Worm (Caenorhabditis elegans): Measurements from ENCODE around the gene jmjd-5.

jmjd-5 gene

ce11 chrV:11148971-11149370 is 21.7 kb downstream of the jmjd-5 start:
- TF ChIP-seq rcor-1 (GFP tag; IDR thresholded peaks at IDR 0.05) (no peak), ztf-25 (GFP tag; IDR thresholded peaks at IDR 0.05) (no peak), dpl-1 (GFP tag; optimal IDR thresholded peaks at IDR 0.05) (no peak), C06A6.2 (GFP tag; conservative IDR thresholded peaks at IDR 0.05) (no peak), lin-26 (GFP tag; IDR thresholded peaks at IDR 0.05) (no peak), lin-54 (GFP tag; optimal IDR thresholded peaks at IDR 0.05) (no peak), pbrm-1 (GFP tag; IDR thresholded peaks at IDR 0.05) (no peak), F55B11.4 (tag; optimal IDR thresholded peaks at IDR 0.05; ENCODE audit: borderline replicate concordance, insufficient read depth) (no peak), ztf-28 (GFP tag; IDR thresholded peaks at IDR 0.05) (no peak)

ce11 chrV:11149405-11149804 is 22.1 kb downstream of the jmjd-5 start, which contains the start of gene T19C4.1:
Gene T19C4.1, plus strand, starts transcription at chrV:11149705.
- TF ChIP-seq egl-18 (GFP tag; IDR thresholded peaks at IDR 0.05): no peak
- no peak for TF ChIP-seq F39B2.1 (GFP tag; IDR thresholded peaks at IDR 0.05)
- TF ChIP-seq mcd-1 (GFP tag; IDR thresholded peaks at IDR 0.05): no peak
- TF ChIP-seq dpff-1 (tag; optimal IDR thresholded peaks at IDR 0.05): no peak
- no peak for TF ChIP-seq Y95B8A.8 (GFP tag; IDR thresholded peaks at IDR 0.05)
- TF ChIP-seq B0261.1 (tag; optimal IDR thresholded peaks at IDR 0.05): no peak
- no peak for TF ChIP-seq hlh-12 (tag; optimal IDR thresholded peaks at IDR 0.05)
- TF ChIP-seq lsy-27 (tag; optimal IDR thresholded peaks at IDR 0.05; ENCODE audit: borderline replicate concordance, insufficient read depth): no peak
- no peak for TF ChIP-seq aptf-3 (GFP tag; IDR thresholded peaks at IDR 0.05)
- no peak for TF ChIP-seq chd-7 (tag; optimal IDR thresholded peaks at IDR 0.05)

ce11 chrV:11152333-11152732 is 25.0 kb downstream of the jmjd-5 start, which contains the start of gene srg-39:
Gene srg-39, minus strand, starts transcription at chrV:11152433.
- TF ChIP-seq ceh-58 (GFP tag; IDR thresholded peaks at IDR 0.05) (no peak), tlf-1 (GFP tag; optimal IDR thresholded peaks at IDR 0.05) (no peak), nhr-90 (tag; optimal IDR thresholded peaks at IDR 0.05) (no peak), chd-7 (tag; optimal IDR thresholded peaks at IDR 0.05) (no peak), ceh-27 (GFP tag; optimal IDR thresholded peaks at IDR 0.05) (no peak), Y79H2A.3 (GFP tag; conservative IDR thresholded peaks at IDR 0.05) (no peak), zim-3 (tag; optimal IDR thresholded peaks at IDR 0.05) (no peak), egl-44 (GFP tag; IDR thresholded peaks at IDR 0.05) (no peak), him-1 (tag; optimal IDR thresholded peaks at IDR 0.05) (no peak)

- no peak for TF ChIP-seq F39B2.1 (GFP tag; IDR thresholded peaks at IDR 0.05)
- no peak for TF ChIP-seq zfh-2 (GFP tag; conservative IDR thresholded peaks at IDR 0.05)
- TF ChIP-seq let-526 (GFP tag; IDR thresholded peaks at IDR 0.05): no peak
- TF ChIP-seq T26A5.8 (tag; optimal IDR thresholded peaks at IDR 0.05): no peak
- no peak for TF ChIP-seq F37B4.10 (GFP tag; IDR thresholded peaks at IDR 0.05)
- TF ChIP-seq ztf-18 (tag; optimal IDR thresholded peaks at IDR 0.05): no peak
- no peak for TF ChIP-seq nfya-1 (tag; optimal IDR thresholded peaks at IDR 0.05; ENCODE audit: borderline replicate concordance, insufficient read depth)
Measured at ce11 chrV:11155553-11155952, 28.3 kb downstream of the jmjd-5 start, which contains the start of gene srg-38. Gene srg-38, minus strand, starts transcription at chrV:11155653.

ce11 chrV:11156589-11156988 is 29.3 kb downstream of the jmjd-5 start:
- TF ChIP-seq snpc-1.3 (tag; optimal IDR thresholded peaks at IDR 0.05; ENCODE audit: insufficient read depth) (no peak), let-607 (tag; optimal IDR thresholded peaks at IDR 0.05) (no peak), aptf-2 (GFP tag; conservative IDR thresholded peaks at IDR 0.05) (no peak), fkh-3 (tag; optimal IDR thresholded peaks at IDR 0.05) (no peak), ceh-79 (tag; optimal IDR thresholded peaks at IDR 0.05) (no peak), egl-18 (GFP tag; IDR thresholded peaks at IDR 0.05) (no peak), rcor-1 (GFP tag; IDR thresholded peaks at IDR 0.05) (no peak), ztf-26 (tag; optimal IDR thresholded peaks at IDR 0.05) (no peak)

All from whole organism, young adult.